Fruit fly (Drosophila melanogaster) whole organism, adult: Measurements from ENCODE around the gene Liprin-alpha.

Source experiments
- CG1620 ChIP-seq: fragments of 200-800 bp; sonication (Bioruptor generic); optimal IDR thresholded peaks from 2 replicates; lab custom pipeline; 2016; ENCODE audit warnings: missing biosample characterization, missing genetic modification characterization
- CG33017 ChIP-seq: fragments of 200-800 bp; sonication (Bioruptor generic); optimal IDR thresholded peaks from 2 replicates; lab custom pipeline; 2018; ENCODE audit warnings: missing biosample characterization, mild to moderate bottlenecking, missing genetic modification characterization, moderate library complexity
- CG7045 ChIP-seq: fragments of 200-800 bp; sonication (Bioruptor generic); optimal IDR thresholded peaks from 2 replicates; lab custom pipeline; 2017; ENCODE audit warnings: missing biosample characterization, mild to moderate bottlenecking, missing genetic modification characterization
- Hr96 ChIP-seq: fragments of 200-800 bp; sonication (Bioruptor generic); optimal IDR thresholded peaks from 2 replicates; lab custom pipeline; 2016; ENCODE audit warnings: missing biosample characterization, missing genetic modification characterization
- Mnt ChIP-seq: fragments of 200-800 bp; sonication (Bioruptor generic); optimal IDR thresholded peaks from 2 replicates; lab custom pipeline; 2016; ENCODE audit warnings: missing biosample characterization, mild to moderate bottlenecking, missing genetic modification characterization
- cic ChIP-seq: fragments of 200-800 bp; sonication (Bioruptor generic); optimal IDR thresholded peaks from 2 replicates; lab custom pipeline; 2017; ENCODE audit warnings: missing biosample characterization, mild to moderate bottlenecking, missing genetic modification characterization, moderate library complexity
- cnc ChIP-seq, 2 experiments: fragments of >200 bp; optimal IDR thresholded peaks; 2 replicates each; lab custom pipeline; 2017
- kay ChIP-seq: fragments of 200-800 bp; sonication (Bioruptor generic); peaks from one replicate; lab custom pipeline; 2016; ENCODE audit warnings: missing biosample characterization, missing genetic modification characterization, borderline replicate concordance
- tj ChIP-seq: fragments of 200-800 bp; sonication (Bioruptor generic); optimal IDR thresholded peaks from 3 replicates; lab custom pipeline; 2017; ENCODE audit warnings: missing biosample characterization, mild to moderate bottlenecking, missing genetic modification characterization, moderate library complexity

dm6 chr2L:6683992-6684882 lies 39.5 kb upstream of the Liprin-alpha start, which contains the start of gene Nhe3:
- TF ChIP-seq Hr96 (peak; percentile 73), Mnt (peak; percentile 86), cic (GFP tag; lab: Kevin White, UChicago) (peak; percentile 34), CG1620 (GFP tag; lab: Kevin White, UChicago) (peak; percentile 59), kay (GFP tag; lab: Kevin White, UChicago) (no peak), CG33017 (peak; percentile 46), cnc (optimal IDR thresholded peaks at IDR 0.05; lab: Kevin White, UChicago) (no peak), CG7045 (GFP tag; lab: Kevin White, UChicago) (peak; percentile 68), tj (GFP tag; lab: Kevin White, UChicago) (peak; percentile 49)
